Worm (Caenorhabditis elegans): ENCODE results near the gene C25E10.5.

Gene C25E10.5

DNA sequence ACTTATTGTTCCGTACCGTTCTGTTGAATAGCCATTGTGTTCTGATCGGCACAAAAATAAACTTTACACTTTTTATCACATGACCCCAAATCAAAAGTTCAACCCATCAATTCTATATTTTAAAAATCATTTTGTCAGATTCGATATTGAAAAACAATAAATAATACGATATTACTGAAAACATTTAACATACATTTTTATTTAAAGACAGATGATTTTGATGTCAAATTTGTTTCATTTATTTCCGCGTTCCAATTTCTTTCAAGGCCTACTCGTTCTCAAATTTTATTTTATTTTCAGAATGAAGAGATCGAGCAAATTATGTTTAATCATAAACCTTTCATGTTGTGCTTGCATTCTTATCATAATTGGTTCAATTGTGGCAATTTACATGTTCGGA, 35.5 kb upstream of the C25E10.5 start, which contains the start of gene F59E11.5:
TSS of gene F59E11.5 (plus strand) at position 301 of the 400 bp plus-strand sequence.
- TF ChIP-seq mab-5 (tag; optimal IDR thresholded peaks at IDR 0.05) (no peak), blmp-1 (tag; optimal IDR thresholded peaks at IDR 0.05) (no peak), M03D4.4 (tag; optimal IDR thresholded peaks at IDR 0.05) (no peak), ces-1 (GFP tag; optimal IDR thresholded peaks at IDR 0.05) (no peak), ham-2 (GFP tag; optimal IDR thresholded peaks at IDR 0.05) (no peak), ztf-11 (tag; optimal IDR thresholded peaks at IDR 0.05) (no peak), zip-8 (tag; optimal IDR thresholded peaks at IDR 0.05) (no peak), lin-13 (tag; optimal IDR thresholded peaks at IDR 0.05) (no peak), elt-3 (tag; optimal IDR thresholded peaks at IDR 0.05) (no peak), lsy-2 (tag; optimal IDR thresholded peaks at IDR 0.05) (no peak), ceh-43 (GFP tag; optimal IDR thresholded peaks at IDR 0.05) (no peak), elt-1 (tag; optimal IDR thresholded peaks at IDR 0.05; ENCODE audit: borderline replicate concordance, insufficient read depth) (no peak), lin-32 (GFP tag; optimal IDR thresholded peaks at IDR 0.05) (no peak), nhr-76 (tag; optimal IDR thresholded peaks at IDR 0.05) (no peak), unc-120 (tag; optimal IDR thresholded peaks at IDR 0.05; ENCODE audit: poor library complexity, severe bottlenecking) (no peak), nhr-12 (tag; optimal IDR thresholded peaks at IDR 0.05) (no peak), ceh-39 (tag; optimal IDR thresholded peaks at IDR 0.05) (no peak), mls-2 (tag; optimal IDR thresholded peaks at IDR 0.05) (no peak), unc-39 (tag; optimal IDR thresholded peaks at IDR 0.05) (no peak), cnd-1 (tag; optimal IDR thresholded peaks at IDR 0.05) (no peak)

DNA sequence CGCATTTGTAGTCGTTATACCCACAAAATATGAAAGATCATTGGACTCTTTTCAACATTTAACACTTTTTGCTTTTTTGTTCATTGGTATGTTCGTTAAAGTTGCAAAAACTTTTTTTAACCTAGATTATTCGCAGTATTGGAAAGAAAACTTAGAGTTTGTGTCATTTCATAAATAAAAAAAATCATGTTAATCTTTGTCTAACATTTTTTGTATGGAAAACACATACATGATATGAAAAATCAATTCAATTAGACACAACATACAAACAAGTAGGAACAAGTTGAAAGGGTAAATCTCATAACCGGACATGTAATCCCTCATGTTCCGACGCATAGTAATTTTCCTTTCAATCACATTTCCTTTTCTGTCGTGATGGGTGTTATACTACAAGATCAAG, 29.2 kb upstream of the C25E10.5 start, which contains the start of gene F59E11.2:
TSS of gene F59E11.2 (plus strand) at position 301 of the 400 bp plus-strand sequence.
- no peak for TF ChIP-seq unc-62 (GFP tag; optimal IDR thresholded peaks at IDR 0.05)
- no peak for TF ChIP-seq cnd-1 (tag; optimal IDR thresholded peaks at IDR 0.05)
- no peak for TF ChIP-seq unc-120 (tag; optimal IDR thresholded peaks at IDR 0.05; ENCODE audit: poor library complexity, severe bottlenecking)
- TF ChIP-seq unc-39 (tag; optimal IDR thresholded peaks at IDR 0.05): no peak
- no peak for TF ChIP-seq nhr-28 (tag; optimal IDR thresholded peaks at IDR 0.05)
- no peak for TF ChIP-seq elt-1 (tag; optimal IDR thresholded peaks at IDR 0.05; ENCODE audit: borderline replicate concordance, insufficient read depth)
- TF ChIP-seq sptf-1 (tag; optimal IDR thresholded peaks at IDR 0.05): no peak
- TF ChIP-seq tbx-8 (GFP tag; optimal IDR thresholded peaks at IDR 0.05): no peak
- no peak for TF ChIP-seq mls-2 (tag; optimal IDR thresholded peaks at IDR 0.05)
- TF ChIP-seq ces-1 (GFP tag; optimal IDR thresholded peaks at IDR 0.05): no peak
- TF ChIP-seq nhr-2 (tag; optimal IDR thresholded peaks at IDR 0.05): no peak
- no peak for TF ChIP-seq elt-3 (tag; optimal IDR thresholded peaks at IDR 0.05)
- no peak for TF ChIP-seq ceh-39 (tag; optimal IDR thresholded peaks at IDR 0.05)
- no peak for TF ChIP-seq drap-1 (GFP tag; optimal IDR thresholded peaks at IDR 0.05)

- TF ChIP-seq nhr-76 (tag; optimal IDR thresholded peaks at IDR 0.05) (no peak), nhr-12 (tag; optimal IDR thresholded peaks at IDR 0.05) (no peak), blmp-1 (tag; optimal IDR thresholded peaks at IDR 0.05) (no peak), lin-32 (GFP tag; optimal IDR thresholded peaks at IDR 0.05) (no peak), drap-1 (GFP tag; optimal IDR thresholded peaks at IDR 0.05) (no peak), snpc-4 (tag; optimal IDR thresholded peaks at IDR 0.05) (no peak), tbx-8 (GFP tag; optimal IDR thresholded peaks at IDR 0.05) (no peak)
Measured at ce11 chrV:9003291-9003690, 27.1 kb upstream of the C25E10.5 start, which contains the start of gene srx-1. Gene srx-1 (plus strand): TSS chrV:9003672.

DNA sequence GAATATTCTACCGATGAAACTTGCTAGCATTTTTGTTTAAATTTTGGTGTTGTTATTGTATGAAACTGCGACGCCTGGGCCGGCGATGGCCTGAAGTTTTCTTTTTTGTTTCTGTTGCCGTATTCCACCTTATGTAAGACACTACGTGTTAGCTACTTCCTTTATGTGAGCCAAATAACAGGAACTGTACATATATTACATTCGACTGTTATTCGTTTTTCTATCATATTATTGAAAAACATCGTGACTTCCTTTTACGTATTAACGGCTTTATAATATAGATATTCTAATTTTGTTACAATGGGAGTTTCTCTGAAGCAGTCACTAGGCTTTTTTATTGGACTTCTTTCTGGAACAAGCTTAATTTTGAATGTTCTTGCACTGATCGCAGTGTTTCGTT, 25.1 kb upstream of the C25E10.5 start, which contains the start of gene srx-3:
TSS of gene srx-3 (plus strand) at position 301 of the 400 bp plus-strand sequence.
- TF ChIP-seq unc-120 (tag; optimal IDR thresholded peaks at IDR 0.05; ENCODE audit: poor library complexity, severe bottlenecking) (no peak), hlh-1 (tag; optimal IDR thresholded peaks at IDR 0.05) (no peak), snpc-4 (tag; optimal IDR thresholded peaks at IDR 0.05) (no peak), ceh-39 (tag; optimal IDR thresholded peaks at IDR 0.05) (no peak), ceh-83 (GFP tag; optimal IDR thresholded peaks at IDR 0.05) (no peak), M03D4.4 (tag; optimal IDR thresholded peaks at IDR 0.05) (no peak), ceh-43 (GFP tag; optimal IDR thresholded peaks at IDR 0.05) (no peak), mls-2 (tag; optimal IDR thresholded peaks at IDR 0.05) (no peak), cnd-1 (tag; optimal IDR thresholded peaks at IDR 0.05) (no peak), lin-13 (tag; optimal IDR thresholded peaks at IDR 0.05) (no peak), unc-39 (tag; optimal IDR thresholded peaks at IDR 0.05) (no peak), unc-62 (GFP tag; optimal IDR thresholded peaks at IDR 0.05) (no peak), tbx-8 (GFP tag; optimal IDR thresholded peaks at IDR 0.05) (no peak), ces-1 (GFP tag; optimal IDR thresholded peaks at IDR 0.05) (no peak), lsy-2 (tag; optimal IDR thresholded peaks at IDR 0.05) (no peak), nhr-28 (tag; optimal IDR thresholded peaks at IDR 0.05) (no peak), zip-8 (tag; optimal IDR thresholded peaks at IDR 0.05) (no peak), nhr-237 (tag; optimal IDR thresholded peaks at IDR 0.05) (no peak)

ce11 chrV:9009175-9009574, 21.2 kb upstream of the C25E10.5 start, which contains the start of gene srx-2:
Gene srx-2 (plus strand): TSS chrV:9009475.
- no peak for TF ChIP-seq unc-120 (tag; optimal IDR thresholded peaks at IDR 0.05; ENCODE audit: poor library complexity, severe bottlenecking)
- TF ChIP-seq ces-1 (GFP tag; optimal IDR thresholded peaks at IDR 0.05): no peak
- TF ChIP-seq blmp-1 (tag; optimal IDR thresholded peaks at IDR 0.05): no peak
- TF ChIP-seq unc-62 (GFP tag; optimal IDR thresholded peaks at IDR 0.05): no peak
- no peak for TF ChIP-seq nhr-237 (tag; optimal IDR thresholded peaks at IDR 0.05)
- no peak for TF ChIP-seq sem-2 (GFP tag; optimal IDR thresholded peaks at IDR 0.05)
- no peak for TF ChIP-seq ham-2 (GFP tag; optimal IDR thresholded peaks at IDR 0.05)
- no peak for TF ChIP-seq drap-1 (GFP tag; optimal IDR thresholded peaks at IDR 0.05)
- TF ChIP-seq nhr-2 (tag; optimal IDR thresholded peaks at IDR 0.05): no peak
- no peak for TF ChIP-seq flh-1 (GFP tag; optimal IDR thresholded peaks at IDR 0.05)
- no peak for TF ChIP-seq hlh-1 (tag; optimal IDR thresholded peaks at IDR 0.05)
- TF ChIP-seq nhr-12 (tag; optimal IDR thresholded peaks at IDR 0.05): no peak
- TF ChIP-seq ceh-43 (GFP tag; optimal IDR thresholded peaks at IDR 0.05): no peak
